Worm (Caenorhabditis elegans) whole organism, young adult: Measurements from ENCODE around the gene gfrp-1.

Experiments
- akir-1 ChIP-seq: fragments of 200-800 bp; sonication (Bioruptor generic); optimal IDR thresholded peaks from 2 replicates; lab custom pipeline; 2018; ENCODE audit warnings: mild to moderate bottlenecking, missing genetic modification characterization, moderate library complexity, missing compliant biosample characterization
- hlh-26 ChIP-seq: fragments of 200-800 bp; sonication (Bioruptor generic); conservative IDR thresholded peaks from 2 replicates; pipeline ENCODE4 v1.3.6; 2022; ENCODE audit warnings: missing genetic modification reagents, missing genetic modification characterization, missing compliant biosample characterization
- lsl-1 ChIP-seq: fragments of 200-800 bp; sonication (Bioruptor generic); optimal IDR thresholded peaks from 2 replicates; lab custom pipeline; 2018; ENCODE audit warnings: mild to moderate bottlenecking, missing genetic modification characterization, moderate library complexity, missing compliant biosample characterization
- snpc-3.4 ChIP-seq: sonication (generic microtip); optimal IDR thresholded peaks from 2 replicates; lab custom pipeline; 2017; ENCODE audit warnings: missing genetic modification characterization, mild to moderate bottlenecking, missing compliant biosample characterization, antibody characterized with exemption, moderate library complexity, missing genotype, missing genetic modification reagents
- ztf-26 ChIP-seq: sonication (generic microtip); optimal IDR thresholded peaks from 2 replicates; lab custom pipeline; 2017; ENCODE audit warnings: missing genetic modification characterization, missing compliant biosample characterization

DNA sequence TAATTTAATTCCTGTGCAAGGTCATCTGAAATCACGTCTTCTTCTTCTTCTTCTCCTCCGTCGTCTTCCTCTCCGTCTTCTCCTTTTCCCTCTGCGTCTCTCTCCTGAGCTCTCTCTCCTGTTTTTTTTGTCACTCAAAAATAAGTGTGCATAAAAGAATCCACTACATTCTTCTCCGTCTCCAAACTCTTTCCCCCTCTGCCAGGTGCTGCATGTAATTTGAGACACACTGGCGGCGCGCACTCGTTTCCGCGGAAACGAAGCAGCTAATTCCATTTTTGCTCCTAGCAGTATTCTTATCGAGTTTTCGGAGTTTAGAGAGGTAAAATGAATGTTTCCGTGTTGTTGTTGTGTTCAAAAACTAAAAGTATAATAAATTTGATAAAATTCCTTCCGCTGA lies 17.3 kb upstream of the gfrp-1 start:
- no peak for TF ChIP-seq lsl-1
- TF ChIP-seq ztf-26 (tag; lab: Kevin White, UChicago) = no peak
- no peak for TF ChIP-seq hlh-26 (GFP tag; lab: Robert Waterston, UW)
- TF ChIP-seq akir-1 (GFP tag; lab: Kevin White, UChicago) = no peak
- TF ChIP-seq snpc-3.4 = no peak
